Fruit fly (Drosophila melanogaster) whole organism, embryonic: Measurements from ENCODE around the gene CG33281.

Experiments
- Aef1 ChIP-seq: fragments of 200-800 bp; sonication (Bioruptor generic); IDR thresholded peaks from 3 replicates; pipeline ENCODE4 v1.3.6; 2022; ENCODE audit warnings: missing biosample characterization, missing genetic modification characterization
- Antp ChIP-seq: fragments of 200-800 bp; sonication (Bioruptor generic); optimal IDR thresholded peaks from 3 replicates; lab custom pipeline; 2016; ENCODE audit warnings: missing biosample characterization, missing genetic modification characterization
- CG10267 ChIP-seq: fragments of 200-800 bp; sonication (Bioruptor generic); optimal IDR thresholded peaks from 2 replicates; lab custom pipeline; 2018; ENCODE audit warnings: missing biosample characterization, mild to moderate bottlenecking, missing genetic modification characterization, moderate library complexity
- CG10462 ChIP-seq: fragments of 200-800 bp; sonication (Bioruptor generic); optimal IDR thresholded peaks from 2 replicates; lab custom pipeline; 2016; ENCODE audit warnings: missing biosample characterization, missing genetic modification characterization
- CG10979 ChIP-seq: fragments of 200-800 bp; sonication (Bioruptor generic); optimal IDR thresholded peaks from 2 replicates; lab custom pipeline; 2018; ENCODE audit warnings: missing biosample characterization, mild to moderate bottlenecking, missing genetic modification characterization, moderate library complexity
- CG11456 ChIP-seq: fragments of 200-800 bp; sonication (Bioruptor generic); IDR thresholded peaks from 3 replicates; pipeline ENCODE4 v1.3.6; 2022; ENCODE audit warnings: missing biosample characterization, missing genetic modification characterization
- CG12155 ChIP-seq: fragments of 200-800 bp; sonication (Bioruptor generic); optimal IDR thresholded peaks from 3 replicates; lab custom pipeline; 2016; ENCODE audit warnings: missing biosample characterization, missing genetic modification characterization
- CG15269 ChIP-seq: fragments of 200-800 bp; sonication (Bioruptor generic); optimal IDR thresholded peaks from 2 replicates; lab custom pipeline; 2018; ENCODE audit warnings: missing biosample characterization, mild to moderate bottlenecking, missing genetic modification characterization, moderate library complexity
- CG1602 ChIP-seq: fragments of 200-800 bp; sonication (Bioruptor generic); optimal IDR thresholded peaks from 3 replicates; lab custom pipeline; 2016; ENCODE audit warnings: missing biosample characterization, missing genetic modification characterization
- CG1647 ChIP-seq: fragments of 200-800 bp; sonication (Bioruptor generic); optimal IDR thresholded peaks from 3 replicates; lab custom pipeline; 2016; ENCODE audit warnings: missing biosample characterization, missing genetic modification characterization
- CG17186 ChIP-seq: fragments of 200-800 bp; sonication (Bioruptor generic); optimal IDR thresholded peaks from 3 replicates; lab custom pipeline; 2017; ENCODE audit warnings: missing biosample characterization, missing genetic modification reagents, missing genetic modification characterization
- CG18599 ChIP-seq: fragments of 200-800 bp; sonication (Bioruptor generic); optimal IDR thresholded peaks from 3 replicates; lab custom pipeline; 2017; ENCODE audit warnings: missing biosample characterization, missing genetic modification characterization, mild to moderate bottlenecking, moderate library complexity, missing genetic modification reagents
- CG2129 ChIP-seq: fragments of 200-800 bp; sonication (Bioruptor generic); IDR thresholded peaks from 2 replicates; pipeline ENCODE4 v1.3.6; 2022; ENCODE audit warnings: missing biosample characterization, missing genetic modification characterization; ENCODE audit not compliant: partially characterized antibody
- CG2889 ChIP-seq: fragments of 200-800 bp; sonication (Bioruptor generic); IDR thresholded peaks from 3 replicates; pipeline ENCODE4 v1.3.6; 2022; ENCODE audit warnings: missing biosample characterization, missing genetic modification characterization
- CG32767 ChIP-seq: fragments of 200-800 bp; sonication (Bioruptor generic); IDR thresholded peaks from 2 replicates; pipeline ENCODE4 v1.3.6; 2022; ENCODE audit warnings: missing biosample characterization, missing genetic modification characterization
- CG42726 ChIP-seq: fragments of 200-800 bp; sonication (Bioruptor generic); IDR thresholded peaks from 2 replicates; pipeline ENCODE4 v1.3.6; 2022; ENCODE audit warnings: missing biosample characterization, missing genetic modification characterization; ENCODE audit not compliant: partially characterized antibody
- CG4424 ChIP-seq: fragments of 200-800 bp; sonication (Bioruptor generic); optimal IDR thresholded peaks from 3 replicates; lab custom pipeline; 2016; ENCODE audit warnings: missing biosample characterization, missing genetic modification characterization
- CG7963 ChIP-seq: fragments of 200-800 bp; sonication (Bioruptor generic); IDR thresholded peaks from 3 replicates; pipeline ENCODE4 v1.3.6; 2022; ENCODE audit warnings: missing biosample characterization, missing genetic modification characterization; ENCODE audit not compliant: partially characterized antibody
- CG8359 ChIP-seq: fragments of 200-800 bp; sonication (Bioruptor generic); optimal IDR thresholded peaks from 2 replicates; lab custom pipeline; 2017; ENCODE audit warnings: missing biosample characterization, mild to moderate bottlenecking, missing genetic modification characterization, borderline replicate concordance
- E2f1 ChIP-seq: fragments of 200-800 bp; sonication (Bioruptor generic); IDR thresholded peaks from 2 replicates; pipeline ENCODE4 v1.3.6; 2022; ENCODE audit warnings: missing biosample characterization, missing genetic modification characterization
- Gug ChIP-seq: fragments of 200-800 bp; sonication (Bioruptor generic); IDR thresholded peaks from 4 replicates; pipeline ENCODE4 v1.3.6; 2022; ENCODE audit warnings: missing biosample characterization, missing genetic modification characterization
- H2.0 ChIP-seq: fragments of 200-800 bp; sonication (Bioruptor generic); IDR thresholded peaks from 2 replicates; pipeline ENCODE4 v1.3.6; 2022; ENCODE audit warnings: missing biosample characterization, missing genetic modification characterization
- Hr39 ChIP-seq: fragments of >200 bp; optimal IDR thresholded peaks from 2 replicates; lab custom pipeline; 2017
- Hsf ChIP-seq: fragments of 200-800 bp; sonication (Bioruptor generic); optimal IDR thresholded peaks from 3 replicates; lab custom pipeline; 2016; ENCODE audit warnings: missing biosample characterization, missing genetic modification characterization
- Mrtf ChIP-seq: fragments of 200-800 bp; sonication (Bioruptor generic); IDR thresholded peaks from 3 replicates; pipeline ENCODE4 v1.3.6; 2022; ENCODE audit warnings: missing biosample characterization, missing genetic modification characterization
- Myb ChIP-seq: fragments of 200-800 bp; sonication (Bioruptor generic); optimal IDR thresholded peaks from 2 replicates; lab custom pipeline; 2016; ENCODE audit warnings: missing biosample characterization, missing genetic modification characterization
- Sox100B ChIP-seq: fragments of 200-800 bp; sonication (Bioruptor generic); optimal IDR thresholded peaks from 3 replicates; lab custom pipeline; 2018; ENCODE audit warnings: missing biosample characterization, mild to moderate bottlenecking, missing genetic modification characterization
- TFAM ChIP-seq: fragments of 200-800 bp; sonication (Bioruptor generic); optimal IDR thresholded peaks from 2 replicates; lab custom pipeline; 2017; ENCODE audit warnings: missing biosample characterization, missing genetic modification characterization, inconsistent platforms
- amos ChIP-seq: fragments of 200-800 bp; sonication (Bioruptor generic); IDR thresholded peaks from 2 replicates; pipeline ENCODE4 v1.3.6; 2022; ENCODE audit warnings: missing biosample characterization, missing genetic modification characterization; ENCODE audit not compliant: partially characterized antibody
- bab2 ChIP-seq: fragments of 200-800 bp; sonication (Bioruptor generic); optimal IDR thresholded peaks from 2 replicates; lab custom pipeline; 2016; ENCODE audit warnings: missing biosample characterization, missing genetic modification characterization
- bcd ChIP-seq: fragments of 200-800 bp; sonication (Bioruptor generic); optimal IDR thresholded peaks from 2 replicates; lab custom pipeline; 2017; ENCODE audit warnings: missing biosample characterization, mild to moderate bottlenecking, missing genetic modification characterization
- ci ChIP-seq: fragments of 200-800 bp; sonication (Bioruptor generic); IDR thresholded peaks from 3 replicates; pipeline ENCODE4 v1.3.6; 2022; ENCODE audit warnings: missing biosample characterization, missing genetic modification characterization
- croc ChIP-seq: fragments of 200-800 bp; sonication (Bioruptor generic); conservative IDR thresholded peaks from 3 replicates; pipeline ENCODE4 v1.3.6; 2022; ENCODE audit warnings: missing biosample characterization, missing genetic modification characterization
- crp ChIP-seq, 2 experiments: fragments of 200-800 bp; sonication (Bioruptor generic); optimal IDR thresholded peaks; 2 replicates in 1 of 2; 3 replicates in 1 of 2; lab custom pipeline; 2017; ENCODE audit warnings: missing biosample characterization in 2 of 2, missing genetic modification characterization in 2 of 2, mild to moderate bottlenecking in 1 of 2, moderate library complexity in 1 of 2
- danr ChIP-seq: fragments of 200-800 bp; sonication (Bioruptor generic); IDR thresholded peaks from 2 replicates; pipeline ENCODE4 v1.3.6; 2022; ENCODE audit warnings: missing biosample characterization, missing genetic modification characterization
- gcm2 ChIP-seq: fragments of 200-800 bp; sonication (Bioruptor generic); optimal IDR thresholded peaks from 2 replicates; lab custom pipeline; 2016; ENCODE audit warnings: missing biosample characterization, missing genetic modification characterization
- hth ChIP-seq: fragments of >200 bp; optimal IDR thresholded peaks from 2 replicates; lab custom pipeline; 2017; ENCODE audit warnings: inconsistent platforms
- lab ChIP-seq: fragments of 200-800 bp; sonication (Bioruptor generic); optimal IDR thresholded peaks from 3 replicates; lab custom pipeline; 2017; ENCODE audit warnings: missing biosample characterization, missing genetic modification characterization, mild to moderate bottlenecking, moderate library complexity, missing genetic modification reagents
- lola ChIP-seq, 3 experiments: fragments of >200 bp in 2 of 3; fragments of 200-800 bp in 1 of 3; sonication (Bioruptor generic) in 1 of 3; optimal IDR thresholded peaks; 2 replicates each; lab custom pipeline; 2017 to 2019; ENCODE audit warnings: missing biosample characterization in 3 of 3, missing genetic modification characterization in 3 of 3, mild to moderate bottlenecking in 1 of 3, moderate library complexity in 1 of 3
- luna ChIP-seq: fragments of 200-800 bp; sonication (Bioruptor generic); optimal IDR thresholded peaks from 2 replicates; lab custom pipeline; 2016; ENCODE audit warnings: missing biosample characterization, missing genetic modification characterization
- otp ChIP-seq: fragments of 200-800 bp; sonication (Bioruptor generic); IDR thresholded peaks from 3 replicates; pipeline ENCODE4, ENCODE4 v1.3.6; 2022; ENCODE audit warnings: missing biosample characterization, missing genetic modification characterization
- sens-2 ChIP-seq: fragments of 200-800 bp; sonication (Bioruptor generic); IDR thresholded peaks from 2 replicates; pipeline ENCODE4 v1.3.6; 2022; ENCODE audit warnings: missing biosample characterization, missing genetic modification characterization
- ssp ChIP-seq: fragments of 200-800 bp; sonication (Bioruptor generic); IDR thresholded peaks from 2 replicates; pipeline ENCODE4 v1.3.6; 2022; ENCODE audit warnings: missing biosample characterization, missing genetic modification characterization
- vfl ChIP-seq: fragments of 200-800 bp; sonication (Bioruptor generic); optimal IDR thresholded peaks from 2 replicates; lab custom pipeline; 2016; ENCODE audit warnings: missing biosample characterization, missing genetic modification characterization
- vnd ChIP-seq: fragments of 200-800 bp; sonication (Bioruptor generic); IDR thresholded peaks from 3 replicates; pipeline ENCODE4 v1.3.6; 2022; ENCODE audit warnings: missing biosample characterization, missing genetic modification characterization; ENCODE audit not compliant: partially characterized antibody
- yki ChIP-seq: fragments of >200 bp; optimal IDR thresholded peaks from 3 replicates; lab custom pipeline; 2018
- zen2 ChIP-seq: fragments of 200-800 bp; sonication (Bioruptor generic); IDR thresholded peaks from 3 replicates; pipeline ENCODE4 v1.3.6; 2022; ENCODE audit warnings: missing biosample characterization, missing genetic modification characterization; ENCODE audit not compliant: partially characterized antibody

Gene CG33281

dm6 chr2L:3301058-3301457 lies 23.0 kb upstream of the CG33281 start (continued):
- no peak for TF ChIP-seq Gug (GFP tag; lab: Robert Waterston, UW)

- peak in 1 of 3 experiments; percentile 99 for TF ChIP-seq lola (GFP tag; optimal IDR thresholded peaks at IDR 0.05; lab: Kevin White, UChicago)
- peak; percentile 100 for TF ChIP-seq Antp (GFP tag; lab: Kevin White, UChicago)
- peak; percentile 99 for TF ChIP-seq CG2889 (GFP tag; lab: Robert Waterston, UW)
- peak; percentile 97 for TF ChIP-seq CG17186 (GFP tag; lab: Kevin White, UChicago)
- peak; percentile 99 for TF ChIP-seq CG10462 (GFP tag; lab: Kevin White, UChicago)
- peak; percentile 96 for TF ChIP-seq TFAM
- no peak for TF ChIP-seq hth (lab: Kevin White, UChicago)
- TF ChIP-seq zen2 = no peak
- TF ChIP-seq Myb = peak; percentile 97
- TF ChIP-seq E2f1 (GFP tag; lab: Robert Waterston, UW) = peak; percentile 99
- TF ChIP-seq CG1602 (GFP tag; lab: Kevin White, UChicago) = peak; percentile 99
- peak; percentile 99 for TF ChIP-seq vfl (GFP tag; lab: Kevin White, UChicago)
- TF ChIP-seq CG7963 (GFP tag; lab: Robert Waterston, UW) = no peak
- TF ChIP-seq crp (GFP tag; optimal IDR thresholded peaks at IDR 0.05; lab: Kevin White, UChicago) = peak; percentile 20 to 79
- peak; percentile 99 for TF ChIP-seq CG32767 (GFP tag; lab: Robert Waterston, UW)
- TF ChIP-seq bcd (GFP tag; lab: Kevin White, UChicago) = peak; percentile 100
- no peak for TF ChIP-seq vnd (GFP tag; lab: Robert Waterston, UW)
- TF ChIP-seq CG8359 (GFP tag; lab: Kevin White, UChicago) = peak; percentile 95
- peak; percentile 99 for TF ChIP-seq CG1647 (GFP tag; lab: Kevin White, UChicago)
- TF ChIP-seq ssp (GFP tag; lab: Robert Waterston, UW) = peak; percentile 95
- TF ChIP-seq H2.0 (GFP tag; lab: Robert Waterston, UW) = peak; percentile 99
- TF ChIP-seq Hsf (GFP tag; lab: Kevin White, UChicago) = peak; percentile 100
- peak; percentile 100 for TF ChIP-seq ci (GFP tag; lab: Robert Waterston, UW)
- TF ChIP-seq CG18599 (GFP tag; lab: Kevin White, UChicago) = peak; percentile 100
- TF ChIP-seq gcm2 (GFP tag; lab: Kevin White, UChicago) = peak; percentile 100
- TF ChIP-seq CG2129 (GFP tag; lab: Robert Waterston, UW) = no peak
- TF ChIP-seq amos (GFP tag; lab: Robert Waterston, UW) = peak; percentile 20; the same call in 1 of the 2 replicates
- no peak for TF ChIP-seq Hr39 (lab: Kevin White, UChicago)
- TF ChIP-seq lab (GFP tag; lab: Kevin White, UChicago) = peak; percentile 100
- peak; percentile 99 for TF ChIP-seq croc (GFP tag; lab: Robert Waterston, UW)
- TF ChIP-seq CG15269 (tag; lab: Kevin White, UChicago) = peak; percentile 100
- TF ChIP-seq CG4424 (GFP tag; lab: Kevin White, UChicago) = peak; percentile 99
- no peak for TF ChIP-seq CG42726 (GFP tag; lab: Robert Waterston, UW)
- TF ChIP-seq luna = peak; percentile 99
- TF ChIP-seq bab2 (GFP tag; lab: Kevin White, UChicago) = peak; percentile 100
- TF ChIP-seq Aef1 (GFP tag; lab: Robert Waterston, UW) = peak; percentile 99
- peak; percentile 98 for TF ChIP-seq danr (GFP tag; lab: Robert Waterston, UW)
- peak; percentile 98 for TF ChIP-seq sens-2 (GFP tag; lab: Robert Waterston, UW)
- peak; percentile 99 for TF ChIP-seq otp (GFP tag; lab: Robert Waterston, UW)
- TF ChIP-seq yki = peak; percentile 23
- TF ChIP-seq CG10979 (tag; lab: Kevin White, UChicago) = peak; percentile 99
- TF ChIP-seq CG10267 (tag; lab: Kevin White, UChicago) = peak; percentile 97
- TF ChIP-seq CG11456 (GFP tag; lab: Robert Waterston, UW) = peak; percentile 100
- TF ChIP-seq CG12155 (GFP tag; lab: Kevin White, UChicago) = peak; percentile 99
- TF ChIP-seq Mrtf (GFP tag; lab: Robert Waterston, UW) = peak; percentile 99
- peak; percentile 98 for TF ChIP-seq Sox100B (GFP tag; lab: Kevin White, UChicago)
These were observed 22.1 kb upstream of the CG33281 start for dm6 chr2L:3301755-3302499.
